Worm (Caenorhabditis elegans) whole organism, L4 larva: ENCODE results near the gene K11H3.8.

Experiments used
- Y48G9A.11 ChIP-seq: fragments of 200-800 bp; sonication (Bioruptor generic); IDR thresholded peaks from 2 replicates; pipeline ENCODE4 v1.3.6; 2022; ENCODE audit warnings: missing genetic modification reagents, missing genetic modification characterization, missing compliant biosample characterization
- aha-1 ChIP-seq: fragments of 150-350 bp; peaks from one replicate; lab custom pipeline; 2014; ENCODE audit warnings: missing biosample characterization, missing genetic modification characterization
- ceh-20 ChIP-seq: fragments of 200-800 bp; sonication (Bioruptor generic); IDR thresholded peaks from 2 replicates; pipeline ENCODE4 v1.3.6; 2022; ENCODE audit warnings: missing genetic modification reagents, missing genetic modification characterization, missing compliant biosample characterization
- daf-12 ChIP-seq: fragments of 150-350 bp; optimal IDR thresholded peaks from 2 replicates; lab custom pipeline; 2014; ENCODE audit warnings: missing biosample characterization, missing genetic modification reagents, missing genetic modification characterization
- hlh-30 ChIP-seq: sonication (generic microtip); optimal IDR thresholded peaks from 2 replicates; lab custom pipeline; 2017; ENCODE audit warnings: antibody characterized with exemption, mild to moderate bottlenecking, missing genetic modification characterization, missing compliant biosample characterization; ENCODE audit not compliant: insufficient read depth
- lin-13 ChIP-seq: fragments of 150-350 bp; optimal IDR thresholded peaks from 2 replicates; lab custom pipeline; 2014; ENCODE audit warnings: missing biosample characterization, missing genetic modification reagents, missing genetic modification characterization
- mep-1 ChIP-seq: fragments of 150-350 bp; sonication (generic microtip); optimal IDR thresholded peaks from 3 replicates; lab custom pipeline; 2014; ENCODE audit warnings: missing biosample characterization, missing genetic modification characterization
- nhr-11 ChIP-seq: fragments of 150-350 bp; optimal IDR thresholded peaks from 2 replicates; lab custom pipeline; 2014; ENCODE audit warnings: missing biosample characterization, missing genetic modification characterization
- nhr-25 ChIP-seq: sonication (generic microtip); optimal IDR thresholded peaks from 2 replicates; lab custom pipeline; 2017; ENCODE audit warnings: missing genetic modification characterization, mild to moderate bottlenecking, missing compliant biosample characterization, antibody characterized with exemption, moderate library complexity, borderline replicate concordance; ENCODE audit not compliant: insufficient read depth
- nhr-48 ChIP-seq: sonication (generic microtip); optimal IDR thresholded peaks from 2 replicates; lab custom pipeline; 2016; ENCODE audit warnings: mild to moderate bottlenecking, missing genetic modification characterization, missing compliant biosample characterization
- spr-1 ChIP-seq: sonication (generic microtip); optimal IDR thresholded peaks from 2 replicates; lab custom pipeline; 2016; ENCODE audit warnings: mild to moderate bottlenecking, missing genetic modification characterization, missing compliant biosample characterization
- unc-62 ChIP-seq, 3 experiments: fragments of 150-350 bp in 1 of 3; sonication (generic microtip); optimal IDR thresholded peaks in 2 of 3; peaks in 1 of 3; 1 replicate in 1 of 3; 2 replicates in 2 of 3; lab custom pipeline; 2014 to 2017; ENCODE audit warnings: missing biosample characterization in 3 of 3, missing genetic modification characterization in 3 of 3, missing genetic modification reagents in 3 of 3, missing genotype in 1 of 3

- TF ChIP-seq Y48G9A.11 (GFP tag; lab: Robert Waterston, UW) (no peak), daf-12 (no peak), lin-13 (GFP tag; lab: Kevin White, UChicago) (no peak), nhr-48 (tag; lab: Kevin White, UChicago) (no peak), nhr-11 (tag; lab: Kevin White, UChicago) (no peak), ceh-20 (GFP tag; lab: Robert Waterston, UW) (no peak), unc-62 (GFP tag; optimal IDR thresholded peaks at IDR 0.05 in 1 of 2; lab: Kevin White, UChicago) (no peak), unc-62 (tag; optimal IDR thresholded peaks at IDR 0.05; lab: Kevin White, UChicago) (no peak), spr-1 (no peak), hlh-30 (tag; lab: Kevin White, UChicago) (no peak), nhr-25 (tag; lab: Kevin White, UChicago) (no peak), mep-1 (tag; lab: Kevin White, UChicago) (peak; percentile 48), aha-1 (tag; lab: Kevin White, UChicago) (peak; percentile 1)
Observed at ce11 chrIII:9853667-9854620, 19.0 kb downstream of the K11H3.8 start.
